Fruit fly (Drosophila melanogaster) whole organism, wandering third instar larva: ENCODE data around the gene Nbr.

Source experiments
- CrebA ChIP-seq: fragments of 200-800 bp; sonication (Bioruptor generic); optimal IDR thresholded peaks from 2 replicates; lab custom pipeline; 2016; ENCODE audit warnings: missing biosample characterization, mild to moderate bottlenecking, missing genetic modification characterization, borderline replicate concordance
- Dfd ChIP-seq: fragments of >200 bp; optimal IDR thresholded peaks from 2 replicates; lab custom pipeline; 2017; ENCODE audit warnings: missing biosample characterization, missing genetic modification characterization
- GATAd ChIP-seq: sonication (Bioruptor generic); optimal IDR thresholded peaks from 2 replicates; lab custom pipeline; 2016; ENCODE audit warnings: missing biosample characterization, missing genetic modification characterization
- Hr78 ChIP-seq: fragments of >200 bp; optimal IDR thresholded peaks from 2 replicates; lab custom pipeline; 2017; ENCODE audit warnings: missing biosample characterization, missing genetic modification characterization
- Myc ChIP-seq: fragments of >200 bp; optimal IDR thresholded peaks from 2 replicates; lab custom pipeline; 2017
- OdsH ChIP-seq: fragments of 200-800 bp; sonication (Bioruptor generic); optimal IDR thresholded peaks from 2 replicates; lab custom pipeline; 2016; ENCODE audit warnings: missing biosample characterization, mild to moderate bottlenecking, missing genetic modification characterization
- Rel ChIP-seq, 2 experiments: fragments of 200-800 bp; sonication (Bioruptor generic) in 1 of 2; optimal IDR thresholded peaks; 2 replicates in 1 of 2; 3 replicates in 1 of 2; lab custom pipeline; 2016 to 2019; ENCODE audit warnings: mild to moderate bottlenecking in 2 of 2, missing biosample characterization in 2 of 2, missing genetic modification characterization in 2 of 2, moderate library complexity in 1 of 2
- brk ChIP-seq: fragments of 200-800 bp; sonication (Bioruptor generic); optimal IDR thresholded peaks from 2 replicates; lab custom pipeline; 2016; ENCODE audit warnings: missing biosample characterization, mild to moderate bottlenecking, missing genetic modification characterization
- dl ChIP-seq, 2 experiments: fragments of 175-275, 200-275 bp in 1 of 2; fragments of 200-275 bp in 1 of 2; sonication (Bioruptor generic); optimal IDR thresholded peaks; lab custom pipeline; 2018; ENCODE audit warnings: mild to moderate bottlenecking in 2 of 2, missing biosample characterization in 2 of 2, missing genetic modification characterization in 2 of 2, moderate library complexity in 2 of 2; ENCODE audit not compliant: partially characterized antibody in 2 of 2, insufficient read depth in 1 of 2
- h ChIP-seq: fragments of 200-800 bp; sonication (Bioruptor generic); optimal IDR thresholded peaks from 3 replicates; lab custom pipeline; 2016; ENCODE audit warnings: missing biosample characterization, mild to moderate bottlenecking, missing genetic modification characterization
- pan ChIP-seq: fragments of >200 bp; optimal IDR thresholded peaks from 2 replicates; lab custom pipeline; 2017
- tai ChIP-seq: sonication (Bioruptor generic); optimal IDR thresholded peaks from 2 replicates; lab custom pipeline; 2016; ENCODE audit warnings: missing biosample characterization, missing genetic modification characterization
- usp ChIP-seq: fragments of >200 bp; optimal IDR thresholded peaks from 2 replicates; lab custom pipeline; 2017; ENCODE audit warnings: missing biosample characterization, missing genetic modification characterization
- woc ChIP-seq: sonication (Bioruptor generic); optimal IDR thresholded peaks from 2 replicates; lab custom pipeline; 2016; ENCODE audit warnings: missing biosample characterization, mild to moderate bottlenecking, missing genetic modification characterization

DNA sequence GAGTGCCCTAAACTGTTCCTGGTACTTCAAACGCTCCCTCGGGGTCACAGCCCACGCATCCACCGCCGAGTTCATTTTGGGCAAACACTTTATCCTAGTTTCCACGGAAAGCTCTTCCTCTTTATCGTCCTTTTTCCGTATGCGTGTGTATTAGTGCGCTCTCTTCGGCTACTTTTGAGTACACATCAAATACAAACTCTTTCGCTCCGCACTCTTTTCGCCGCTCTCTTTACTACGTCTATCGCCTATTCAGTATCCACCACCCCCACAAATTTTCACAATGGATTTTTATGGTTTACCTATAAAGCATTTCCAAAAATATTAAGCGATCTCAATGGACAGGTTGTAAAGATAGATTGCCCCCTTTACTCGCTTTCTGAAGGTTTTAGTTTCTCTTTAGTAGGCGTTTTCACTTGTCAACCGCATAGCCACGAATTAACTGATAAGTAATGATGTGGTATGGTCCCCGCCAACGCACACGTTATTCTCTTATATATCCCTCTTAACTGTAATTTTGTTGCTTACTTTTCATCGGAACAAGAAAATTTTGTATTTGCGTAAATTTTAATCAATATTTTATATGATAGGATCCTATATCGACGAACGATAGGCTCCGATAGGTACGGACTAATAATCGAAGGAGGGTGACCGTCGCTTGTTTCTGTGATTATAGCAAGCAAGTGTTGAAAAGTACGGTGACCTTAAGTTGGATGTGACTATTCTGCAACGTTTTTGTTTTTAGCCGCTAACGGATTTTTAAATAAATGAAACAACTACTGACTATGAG lies 21.0 kb downstream of the Nbr start, which contains the start of gene Dap160:
- TF ChIP-seq brk (GFP tag; lab: Kevin White, UChicago) (no peak), Dfd (GFP tag; lab: Kevin White, UChicago) (no peak), OdsH (GFP tag; lab: Kevin White, UChicago) (no peak), Hr78 (GFP tag; lab: Kevin White, UChicago) (no peak), Rel (GFP tag; optimal IDR thresholded peaks at IDR 0.05; lab: Kevin White, UChicago) (no peak), Rel (tag; optimal IDR thresholded peaks at IDR 0.05; lab: Kevin White, UChicago) (peak; percentile 85), CrebA (no peak), pan (lab: Kevin White, UChicago) (no peak), woc (peak; percentile 7), Myc (lab: Kevin White, UChicago) (no peak), tai (GFP tag; lab: Kevin White, UChicago) (no peak), GATAd (GFP tag; lab: Kevin White, UChicago) (no peak), usp (GFP tag; lab: Kevin White, UChicago) (no peak), dl (GFP tag; optimal IDR thresholded peaks at IDR 0.05; lab: Kevin White, UChicago; ENCODE audit: insufficient read depth in 1 of 2, partially characterized antibody in 2 of 2) (peak in 1 of 2 experiments; percentile 49), h (no peak)
